Fruit fly (Drosophila melanogaster): ENCODE results near the gene Adss.

The Adss gene

dm6 chr3R:20816008-20816407 is 14.4 kb downstream of the Adss start, which contains the start of gene Fancd2 (continued):
- TF ChIP-seq Blimp-1 (GFP tag; optimal IDR thresholded peaks at IDR 0.05) (no peak), CG3065 (GFP tag; optimal IDR thresholded peaks at IDR 0.05) (no peak), CG6254 (GFP tag; optimal IDR thresholded peaks at IDR 0.05) (no peak), Sox102F (GFP tag; optimal IDR thresholded peaks at IDR 0.05) (no peak), sim (GFP tag; IDR thresholded peaks at IDR 0.05) (no peak), schlank (tag; optimal IDR thresholded peaks at IDR 0.05) (no peak), cad (GFP tag; optimal IDR thresholded peaks at IDR 0.05) (no peak), CG10565 (GFP tag; optimal IDR thresholded peaks at IDR 0.05) (no peak), tup (GFP tag; optimal IDR thresholded peaks at IDR 0.05) (no peak), HLHmδ (GFP tag; optimal IDR thresholded peaks at IDR 0.05) (no peak), nau (GFP tag; optimal IDR thresholded peaks at IDR 0.05) (no peak), fd64A (GFP tag; optimal IDR thresholded peaks at IDR 0.05) (no peak), CG3838 (GFP tag; optimal IDR thresholded peaks at IDR 0.05) (no peak), CG14965 (GFP tag; optimal IDR thresholded peaks at IDR 0.05; ENCODE audit: borderline replicate concordance) (no peak), aop (GFP tag; IDR thresholded peaks at IDR 0.05) (no peak), dan (GFP tag; IDR thresholded peaks at IDR 0.05) (no peak), unc-4 (GFP tag; IDR thresholded peaks at IDR 0.05; ENCODE audit: partially characterized antibody) (peak; percentile 63), da (GFP tag; optimal IDR thresholded peaks at IDR 0.05) (no peak), dimm (GFP tag; IDR thresholded peaks at IDR 0.05) (no peak), Sry-δ (GFP tag; optimal IDR thresholded peaks at IDR 0.05) (peak; percentile 41), amos (GFP tag; IDR thresholded peaks at IDR 0.05; ENCODE audit: partially characterized antibody) (peak; percentile 72), CTCF (GFP tag; optimal IDR thresholded peaks at IDR 0.05) (peak; percentile 10), CG15514 (GFP tag; optimal IDR thresholded peaks at IDR 0.05) (no peak), CG34224 (GFP tag; IDR thresholded peaks at IDR 0.05; ENCODE audit: partially characterized antibody) (peak; percentile 68), CG13424 (tag; optimal IDR thresholded peaks at IDR 0.05) (no peak), D19A (tag; optimal IDR thresholded peaks at IDR 0.05) (no peak), CG9932 (GFP tag; IDR thresholded peaks at IDR 0.05) (no peak), CG10274 (GFP tag; optimal IDR thresholded peaks at IDR 0.05) (no peak), sqz (GFP tag; optimal IDR thresholded peaks at IDR 0.05) (no peak), BEAF-32 (GFP tag; optimal IDR thresholded peaks at IDR 0.05) (peak; percentile 72), NC2β (GFP tag; optimal IDR thresholded peaks at IDR 0.05) (no peak), croc (GFP tag; conservative IDR thresholded peaks at IDR 0.05) (no peak), CG9797 (GFP tag; optimal IDR thresholded peaks at IDR 0.05) (peak; percentile 74), ci (GFP tag; IDR thresholded peaks at IDR 0.05) (no peak), CG4404 (GFP tag; IDR thresholded peaks at IDR 0.05) (no peak), trem (tag; optimal IDR thresholded peaks at IDR 0.05) (peak; percentile 49), jigr1 (GFP tag; IDR thresholded peaks at IDR 0.05) (no peak), Vsx1 (GFP tag; optimal IDR thresholded peaks at IDR 0.05) (no peak), BtbVII (GFP tag; optimal IDR thresholded peaks at IDR 0.05) (no peak), Ets97D (GFP tag; optimal IDR thresholded peaks at IDR 0.05) (peak; percentile 53), CG13287 (GFP tag; IDR thresholded peaks at IDR 0.05; ENCODE audit: partially characterized antibody) (peak; percentile 79), CG10267 (tag; optimal IDR thresholded peaks at IDR 0.05) (peak; percentile 22), CG8359 (GFP tag; optimal IDR thresholded peaks at IDR 0.05; ENCODE audit: borderline replicate concordance) (no peak), CkIIα-i1 (GFP tag; IDR thresholded peaks at IDR 0.05) (no peak), Max (GFP tag; optimal IDR thresholded peaks at IDR 0.05) (no peak), Ravus (GFP tag; IDR thresholded peaks at IDR 0.05) (no peak), wek (GFP tag; optimal IDR thresholded peaks at IDR 0.05) (no peak), tna (GFP tag; IDR thresholded peaks at IDR 0.05; ENCODE audit: partially characterized antibody) (no peak), HmgZ (tag; optimal IDR thresholded peaks at IDR 0.05) (no peak), chinmo (GFP tag; IDR thresholded peaks at IDR 0.05; ENCODE audit: partially characterized antibody) (0 out of 4 replicates have a peak, but pooled peaks have one; percentile 47), CG13123 (GFP tag; optimal IDR thresholded peaks at IDR 0.05) (no peak)
